Worm (Caenorhabditis elegans): ENCODE measurements around the gene C33C12.7.

- TF ChIP-seq flt-1 (GFP tag; IDR thresholded peaks at IDR 0.05) = no peak
- no peak for TF ChIP-seq klf-2 (GFP tag; conservative IDR thresholded peaks at IDR 0.05)
- no peak for TF ChIP-seq tab-1 (GFP tag; IDR thresholded peaks at IDR 0.05)
These were observed 38.0 kb downstream of the C33C12.7 start, which contains the start of gene C40A11.4 for ce11 chrII:2137235-2137634.

Measured in whole organism, midembryonic.